Worm (Caenorhabditis elegans) whole organism, L2 larva: ENCODE data around the gene frpr-10.
"Not testable (repeated sequence)": the region's sequence is repeated elsewhere in the genome, so short reads cannot be mapped to it uniquely, and the experiment has no call there.

Experiments
- C34F6.9 ChIP-seq: fragments of 150-350 bp; optimal IDR thresholded peaks from 2 replicates; lab custom pipeline; 2014; ENCODE audit warnings: missing biosample characterization, missing genetic modification characterization
- F13H6.1 ChIP-seq: sonication (generic microtip); optimal IDR thresholded peaks from 2 replicates; lab custom pipeline; 2016; ENCODE audit warnings: missing genetic modification characterization, missing compliant biosample characterization
- R02D3.7 ChIP-seq: fragments of 150-350 bp; optimal IDR thresholded peaks from 2 replicates; lab custom pipeline; 2014; ENCODE audit warnings: missing biosample characterization, missing genetic modification characterization
- Y55F3AM.14 ChIP-seq: fragments of 200-800 bp; sonication (Bioruptor generic); optimal IDR thresholded peaks from 2 replicates; lab custom pipeline; 2018; ENCODE audit warnings: mild to moderate bottlenecking, missing genetic modification characterization, missing compliant biosample characterization
- aly-2 ChIP-seq: fragments of 150-350 bp; optimal IDR thresholded peaks from 2 replicates; lab custom pipeline; 2014; ENCODE audit warnings: missing biosample characterization, missing genetic modification characterization
- ama-1 ChIP-seq: fragments of 150-350 bp; optimal IDR thresholded peaks from 2 replicates; lab custom pipeline; 2018; ENCODE audit warnings: inconsistent platforms
- blmp-1 ChIP-seq: sonication (generic microtip); optimal IDR thresholded peaks from 2 replicates; lab custom pipeline; 2017; ENCODE audit warnings: missing genetic modification characterization, mild to moderate bottlenecking, missing compliant biosample characterization, antibody characterized with exemption, moderate library complexity; ENCODE audit not compliant: insufficient read depth
- ceh-82 ChIP-seq: fragments of 150-350 bp; optimal IDR thresholded peaks from 2 replicates; lab custom pipeline; 2014; ENCODE audit warnings: missing biosample characterization, missing genetic modification characterization
- crh-2 ChIP-seq: sonication (generic microtip); optimal IDR thresholded peaks from 2 replicates; lab custom pipeline; 2017; ENCODE audit warnings: missing biosample characterization, missing genetic modification characterization
- dmd-4 ChIP-seq: sonication (generic microtip); optimal IDR thresholded peaks from 2 replicates; lab custom pipeline; 2017; ENCODE audit warnings: missing biosample characterization, missing genetic modification characterization
- elt-1 ChIP-seq: fragments of 150-350 bp; optimal IDR thresholded peaks from 2 replicates; lab custom pipeline; 2014; ENCODE audit warnings: missing biosample characterization, missing genetic modification characterization
- elt-3 ChIP-seq: sonication (generic microtip); optimal IDR thresholded peaks from 2 replicates; lab custom pipeline; 2017; ENCODE audit warnings: missing biosample characterization, missing genetic modification characterization
- fos-1 ChIP-seq: fragments of 150-350 bp; optimal IDR thresholded peaks from 2 replicates; lab custom pipeline; 2014; ENCODE audit warnings: missing biosample characterization, missing genetic modification characterization
- gmeb-1 ChIP-seq: fragments of 150-350 bp; optimal IDR thresholded peaks from 2 replicates; lab custom pipeline; 2014; ENCODE audit warnings: missing biosample characterization, missing genetic modification characterization
- lin-11 ChIP-seq: fragments of 150-350 bp; sonication (generic microtip); optimal IDR thresholded peaks from 2 replicates; lab custom pipeline; 2014; ENCODE audit warnings: missing biosample characterization, missing genetic modification characterization, inconsistent platforms, mixed read lengths
- lin-13 ChIP-seq: fragments of 150-350 bp; optimal IDR thresholded peaks from 2 replicates; lab custom pipeline; 2014; ENCODE audit warnings: missing biosample characterization, missing genetic modification reagents, missing genetic modification characterization
- lin-39 ChIP-seq: fragments of 150-350 bp; optimal IDR thresholded peaks from 2 replicates; lab custom pipeline; 2014; ENCODE audit warnings: missing biosample characterization, missing genetic modification reagents, missing genetic modification characterization
- lsy-2 ChIP-seq, 2 experiments: fragments of 150-350 bp in 1 of 2; sonication (generic microtip) in 1 of 2; optimal IDR thresholded peaks; 2 replicates each; lab custom pipeline; 2014 to 2017; ENCODE audit warnings: missing biosample characterization in 2 of 2, missing genetic modification characterization in 2 of 2
- mbf-1 ChIP-seq: sonication (generic microtip); optimal IDR thresholded peaks from 2 replicates; lab custom pipeline; 2017; ENCODE audit warnings: missing biosample characterization, missing genetic modification characterization
- mdl-1 ChIP-seq, 2 experiments: fragments of 150-350 bp in 1 of 2; sonication (generic microtip) in 1 of 2; optimal IDR thresholded peaks; 2 replicates each; lab custom pipeline; 2017; ENCODE audit warnings: missing biosample characterization in 2 of 2, missing genetic modification characterization in 2 of 2
- nhr-11 ChIP-seq: fragments of 150-350 bp; optimal IDR thresholded peaks from 2 replicates; lab custom pipeline; 2014; ENCODE audit warnings: missing biosample characterization, missing genetic modification characterization
- nhr-129 ChIP-seq: fragments of 150-350 bp; optimal IDR thresholded peaks from 2 replicates; lab custom pipeline; 2014; ENCODE audit warnings: missing biosample characterization, missing genetic modification characterization
- nhr-21 ChIP-seq: fragments of 150-350 bp; optimal IDR thresholded peaks from 2 replicates; lab custom pipeline; 2014; ENCODE audit warnings: missing biosample characterization, missing genetic modification characterization
- nhr-23 ChIP-seq: fragments of 150-350 bp; optimal IDR thresholded peaks from 2 replicates; lab custom pipeline; 2014; ENCODE audit warnings: missing biosample characterization, missing genetic modification reagents, missing genetic modification characterization
- nhr-25 ChIP-seq: fragments of 150-350 bp; sonication (generic microtip); optimal IDR thresholded peaks from 3 replicates; lab custom pipeline; 2014; ENCODE audit warnings: missing biosample characterization, missing genetic modification characterization
- nhr-6 ChIP-seq: fragments of 150-350 bp; optimal IDR thresholded peaks from 2 replicates; lab custom pipeline; 2014; ENCODE audit warnings: missing biosample characterization, missing genetic modification characterization
- sma-3 ChIP-seq: sonication (generic microtip); optimal IDR thresholded peaks from 2 replicates; lab custom pipeline; 2016; ENCODE audit warnings: missing genetic modification reagents, missing genetic modification characterization, missing compliant biosample characterization
- sma-9 ChIP-seq, 2 experiments: fragments of 150-350 bp in 1 of 2; sonication (generic microtip) in 1 of 2; optimal IDR thresholded peaks; 2 replicates each; lab custom pipeline; 2014 to 2016; ENCODE audit warnings: missing genetic modification characterization in 2 of 2, mild to moderate bottlenecking in 1 of 2, missing biosample characterization in 1 of 2, missing compliant biosample characterization in 1 of 2, missing genetic modification reagents in 1 of 2, moderate library complexity in 1 of 2
- snpc-4 ChIP-seq: fragments of 150-350 bp; optimal IDR thresholded peaks from 2 replicates; lab custom pipeline; 2014; ENCODE audit warnings: missing biosample characterization, missing genetic modification characterization
- unc-39 ChIP-seq: fragments of 150-350 bp; optimal IDR thresholded peaks from 2 replicates; lab custom pipeline; 2014; ENCODE audit warnings: missing biosample characterization, missing genetic modification characterization
- unc-55 ChIP-seq: fragments of 150-350 bp; sonication (generic microtip); optimal IDR thresholded peaks from 3 replicates; lab custom pipeline; 2014; ENCODE audit warnings: missing biosample characterization, missing genetic modification reagents, missing genetic modification characterization
- unc-62 ChIP-seq: fragments of 150-350 bp; optimal IDR thresholded peaks from 2 replicates; lab custom pipeline; 2014; ENCODE audit warnings: missing biosample characterization, missing genetic modification reagents, missing genetic modification characterization
- zag-1 ChIP-seq: fragments of 150-350 bp; optimal IDR thresholded peaks from 2 replicates; lab custom pipeline; 2014; ENCODE audit warnings: missing biosample characterization, missing genetic modification characterization
- ztf-1 ChIP-seq: fragments of 200-800 bp; sonication (Bioruptor generic); conservative IDR thresholded peaks from 2 replicates; pipeline ENCODE4 v1.3.6; 2022; ENCODE audit warnings: missing genetic modification characterization, missing compliant biosample characterization
- ztf-11 ChIP-seq: sonication (generic microtip); optimal IDR thresholded peaks from 2 replicates; lab custom pipeline; 2017; ENCODE audit warnings: missing biosample characterization, missing genetic modification characterization
- ztf-4 ChIP-seq: fragments of 150-350 bp; optimal IDR thresholded peaks from 2 replicates; lab custom pipeline; 2014; ENCODE audit warnings: missing biosample characterization, missing genetic modification characterization

Gene frpr-10

DNA sequence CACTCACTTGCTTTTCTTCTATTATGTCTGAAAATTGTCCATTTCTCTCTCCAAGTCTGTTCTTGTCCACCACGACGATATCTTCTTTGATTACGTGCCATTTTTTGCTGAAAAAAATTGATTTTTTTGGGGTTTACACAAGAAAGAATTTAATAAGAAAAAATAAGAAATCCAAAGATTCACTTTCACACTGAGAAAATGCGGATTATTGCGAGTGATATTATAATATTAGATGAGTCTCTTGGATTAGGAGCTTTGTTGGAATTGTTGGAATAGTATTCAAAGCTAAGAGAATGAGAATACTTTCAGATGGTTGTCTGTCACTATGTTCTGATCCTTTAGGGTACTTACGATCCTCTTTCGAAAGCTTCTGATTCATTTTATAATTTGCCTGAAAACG is 18.8 kb upstream of the frpr-10 start, which contains the start of gene F20D12.7:
F20D12.7 (minus strand) TSS at position 101 of the 400 bp plus-strand sequence.
- no peak for TF ChIP-seq elt-1 (tag; lab: Kevin White, UChicago)
- no peak for TF ChIP-seq nhr-11 (tag; lab: Kevin White, UChicago)
- TF ChIP-seq ztf-11, result no peak
- TF ChIP-seq lin-11 (tag; lab: Kevin White, UChicago), result no peak
- TF ChIP-seq ztf-1 (GFP tag; lab: Robert Waterston, UW), result no peak
- TF ChIP-seq lin-13 (GFP tag; lab: Kevin White, UChicago), result no peak
- no peak for TF ChIP-seq elt-3 (tag; lab: Kevin White, UChicago)
- no peak for TF ChIP-seq ceh-82
- no peak for TF ChIP-seq zag-1 (tag; lab: Kevin White, UChicago)
- no peak for TF ChIP-seq ama-1
- no peak for TF ChIP-seq nhr-21 (tag; lab: Kevin White, UChicago)
- TF ChIP-seq dmd-4 (tag; lab: Kevin White, UChicago), result no peak
- TF ChIP-seq crh-2 (tag; lab: Kevin White, UChicago), result no peak
- TF ChIP-seq unc-62 (GFP tag; lab: Kevin White, UChicago), result no peak

DNA sequence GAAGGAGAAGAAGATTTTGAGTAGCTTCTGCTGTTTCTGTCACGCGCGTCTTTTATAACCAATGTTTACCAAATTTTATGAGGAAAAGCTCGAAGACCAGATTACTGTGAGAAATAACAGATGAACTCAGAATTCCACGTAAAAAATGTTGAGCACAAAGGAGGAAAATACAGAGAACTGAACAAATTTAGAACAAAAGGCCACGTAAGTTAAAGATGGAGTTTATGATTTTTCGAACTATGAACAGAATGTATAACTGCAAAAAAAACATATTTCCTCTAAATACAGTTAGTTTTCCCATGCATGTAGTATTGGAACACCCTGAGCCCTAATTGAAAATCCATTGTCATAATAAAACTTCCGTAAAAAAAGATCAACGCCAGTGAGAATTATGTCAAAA is 16.7 kb upstream of the frpr-10 start, which contains the start of gene exc-9:
exc-9 (minus strand) TSS at position 101 of the 400 bp plus-strand sequence.
- TF ChIP-seq lin-13 (GFP tag; lab: Kevin White, UChicago) (no peak), lsy-2 (tag; optimal IDR thresholded peaks at IDR 0.05; lab: Kevin White, UChicago) (no peak), Y55F3AM.14 (GFP tag; lab: Kevin White, UChicago) (no peak), dmd-4 (tag; lab: Kevin White, UChicago) (no peak), ztf-11 (no peak), lin-11 (tag; lab: Kevin White, UChicago) (no peak), crh-2 (tag; lab: Kevin White, UChicago) (no peak), nhr-21 (tag; lab: Kevin White, UChicago) (no peak), nhr-6 (tag; lab: Kevin White, UChicago) (no peak), unc-55 (no peak), lin-39 (tag; lab: Kevin White, UChicago) (no peak), aly-2 (tag; lab: Kevin White, UChicago) (no peak), mdl-1 (tag; optimal IDR thresholded peaks at IDR 0.05; lab: Kevin White, UChicago) (no peak), ztf-4 (tag; lab: Kevin White, UChicago) (no peak), R02D3.7 (tag; lab: Kevin White, UChicago) (no peak), elt-3 (tag; lab: Kevin White, UChicago) (no peak), unc-62 (GFP tag; lab: Kevin White, UChicago) (no peak), blmp-1 (tag; lab: Kevin White, UChicago) (no peak), fos-1 (tag; lab: Kevin White, UChicago) (no peak), gmeb-1 (tag; lab: Kevin White, UChicago) (no peak)

DNA sequence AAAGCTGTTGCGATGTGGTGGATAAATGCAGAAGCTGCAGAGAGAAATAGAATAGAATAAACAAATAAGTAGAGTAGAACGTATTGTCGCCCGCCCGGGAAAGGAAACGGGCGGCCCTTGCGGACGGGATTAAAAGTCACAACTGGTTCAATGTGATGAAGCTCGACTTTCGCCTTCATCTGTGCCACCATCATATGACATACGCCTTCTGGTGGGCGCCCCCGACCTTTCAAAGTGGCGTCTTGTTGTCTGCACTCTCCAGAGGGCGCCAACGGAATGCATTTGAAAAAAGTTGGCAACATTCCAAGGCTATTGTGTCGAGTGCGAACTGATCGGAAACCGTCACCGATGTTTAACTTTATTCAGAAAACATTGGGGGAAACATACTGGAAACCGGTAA is 14.3 kb upstream of the frpr-10 start:
- peak; percentile 54 for TF ChIP-seq nhr-25 (tag; lab: Kevin White, UChicago)
- TF ChIP-seq dmd-4 (tag; lab: Kevin White, UChicago), result no peak
- TF ChIP-seq blmp-1 (tag; lab: Kevin White, UChicago), result peak; percentile 27
- no peak for TF ChIP-seq unc-39
- no peak for TF ChIP-seq lin-11 (tag; lab: Kevin White, UChicago)
- no peak for TF ChIP-seq mbf-1 (tag; lab: Kevin White, UChicago)
- no peak for TF ChIP-seq nhr-23
- TF ChIP-seq nhr-129 (tag; lab: Kevin White, UChicago), result peak; percentile 29
- no peak for TF ChIP-seq unc-55

DNA sequence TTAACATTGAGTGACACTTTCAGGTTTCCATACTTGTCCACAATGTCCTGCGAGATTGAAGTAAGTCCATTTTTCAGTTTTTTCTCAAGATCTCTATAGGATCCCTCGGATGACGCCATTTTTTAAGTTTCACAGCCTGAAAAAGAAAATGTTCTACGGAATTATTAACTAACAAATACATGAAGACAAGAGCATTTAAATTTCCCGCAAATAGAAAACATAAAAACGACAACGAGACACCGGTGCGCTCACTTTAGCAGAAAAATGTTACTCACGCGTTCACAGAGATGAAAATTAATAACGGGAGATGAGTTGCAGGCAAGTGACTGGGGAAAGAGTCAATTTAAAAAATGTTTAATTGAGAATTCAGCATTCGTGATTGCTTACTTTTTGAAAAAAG is 11.1 kb upstream of the frpr-10 start, which contains the start of gene czw-1:
czw-1 (minus strand) TSS at position 369 of the 400 bp plus-strand sequence.
- TF ChIP-seq mdl-1 (tag; optimal IDR thresholded peaks at IDR 0.05; lab: Kevin White, UChicago), result no peak
- no peak for TF ChIP-seq unc-39
- TF ChIP-seq crh-2 (tag; lab: Kevin White, UChicago), result no peak
- no peak for TF ChIP-seq nhr-129 (tag; lab: Kevin White, UChicago)
- TF ChIP-seq ceh-82, result no peak
- no peak for TF ChIP-seq Y55F3AM.14 (GFP tag; lab: Kevin White, UChicago)

DNA sequence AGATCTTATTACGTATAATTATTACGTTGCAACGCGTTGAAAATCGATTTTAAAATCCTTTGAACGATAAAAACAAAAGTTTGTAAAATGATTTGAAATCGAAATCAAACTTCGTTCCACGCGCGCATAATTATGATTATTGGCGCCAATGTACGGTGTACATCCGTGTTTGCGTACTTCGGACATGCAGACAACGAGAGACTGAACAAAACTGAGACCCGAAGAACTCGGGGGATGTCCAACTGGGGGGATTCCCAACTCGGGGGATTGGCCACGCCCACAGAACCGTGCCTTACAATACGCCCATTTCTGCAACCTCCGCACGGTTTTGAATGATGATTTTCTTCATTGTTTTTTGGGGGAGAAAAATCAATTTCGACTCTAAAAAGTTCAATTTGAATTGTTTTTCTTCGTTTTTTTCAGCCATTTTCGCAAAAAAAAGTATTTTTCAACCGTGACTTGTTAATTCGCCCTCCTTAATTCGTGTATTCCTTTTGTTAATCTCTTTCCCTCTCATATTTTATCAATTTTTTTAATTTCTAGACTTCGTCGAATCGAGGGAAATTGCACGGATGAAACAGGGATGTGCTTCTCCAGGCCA is 10.6 kb upstream of the frpr-10 start, which contains the start of gene F20D12.12:
F20D12.12 (plus strand) TSS at position 542 of the 601 bp plus-strand sequence.
- TF ChIP-seq zag-1 (tag; lab: Kevin White, UChicago) (peak; percentile 49), crh-2 (tag; lab: Kevin White, UChicago) (peak; percentile 33), C34F6.9 (tag; lab: Kevin White, UChicago) (peak; percentile 72), sma-3 (GFP tag; lab: Kevin White, UChicago) (peak; percentile 68), gmeb-1 (tag; lab: Kevin White, UChicago) (peak; percentile 32), sma-9 (GFP tag; optimal IDR thresholded peaks at IDR 0.05; lab: Kevin White, UChicago) (peak; percentile 75), lsy-2 (tag; optimal IDR thresholded peaks at IDR 0.05; lab: Kevin White, UChicago) (peak; percentile 82 to 96), F13H6.1 (tag; lab: Kevin White, UChicago) (peak; percentile 68), unc-55 (peak; percentile 55), nhr-25 (tag; lab: Kevin White, UChicago) (peak; percentile 24), snpc-4 (tag; lab: Kevin White, UChicago) (peak; percentile 7), lin-13 (GFP tag; lab: Kevin White, UChicago) (peak; percentile 65), nhr-129 (tag; lab: Kevin White, UChicago) (peak; percentile 74)
- TF ChIP-seq sma-9 (tag; optimal IDR thresholded peaks at IDR 0.05; lab: Kevin White, UChicago), result not testable (repeated sequence)
